Worm (Caenorhabditis elegans): ENCODE results near the gene ins-7.
A peak's percentile ranks its signal among the peaks of the same experiment; 100 is the strongest.

The ins-7 gene

DNA sequence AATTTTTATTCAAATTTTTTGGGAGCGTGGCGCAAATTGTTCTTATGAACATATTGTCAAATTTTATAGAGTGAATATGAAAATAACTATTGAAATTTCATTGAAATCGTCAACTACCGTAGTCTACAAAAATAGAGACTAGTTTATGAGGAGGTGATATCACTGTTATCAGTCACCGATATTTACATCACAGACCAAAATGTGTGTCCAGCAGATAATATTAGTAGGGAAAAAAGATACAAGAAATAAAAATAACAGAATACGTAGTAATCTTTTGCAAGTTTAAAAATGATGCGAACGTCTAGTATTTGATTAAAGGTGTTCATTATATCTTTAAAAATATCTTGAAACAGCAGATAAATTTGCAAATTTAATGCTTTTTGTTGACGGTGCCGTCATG lies 3.3 kb downstream of the ins-7 start:
- TF ChIP-seq grh-1 (GFP tag; IDR thresholded peaks at IDR 0.05), result no peak
- TF ChIP-seq nhr-47 (tag; optimal IDR thresholded peaks at IDR 0.05), result no peak
- TF ChIP-seq fos-1 (tag; optimal IDR thresholded peaks at IDR 0.05), result no peak
- peak; percentile 30 for TF ChIP-seq nhr-85 (tag)
- TF ChIP-seq pag-3 (tag; optimal IDR thresholded peaks at IDR 0.05; ENCODE audit: borderline replicate concordance, insufficient read depth), result no peak

DNA sequence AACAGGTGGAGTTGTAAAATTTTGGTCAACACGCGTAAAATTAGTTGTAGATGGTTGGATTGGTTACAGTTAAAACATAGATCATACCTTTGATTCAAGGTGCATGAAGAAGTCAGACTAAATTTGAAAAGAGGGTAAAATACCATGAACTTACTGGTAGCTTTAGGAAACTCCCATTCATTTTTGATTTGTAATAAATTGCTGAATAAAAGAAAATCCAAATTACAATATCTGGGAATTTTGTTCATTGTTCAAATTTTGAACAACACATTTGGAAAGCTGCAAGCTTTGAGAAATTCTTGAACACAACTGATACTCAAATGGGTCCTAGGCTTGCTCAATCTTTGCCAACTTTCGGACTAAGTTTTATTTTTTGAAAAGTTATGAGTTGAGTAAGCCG lies 4.6 kb downstream of the ins-7 start:
- TF ChIP-seq alr-1 (tag; optimal IDR thresholded peaks at IDR 0.05; ENCODE audit: borderline replicate concordance) (no peak), tlp-1 (tag; optimal IDR thresholded peaks at IDR 0.05) (no peak), ceh-88 (GFP tag; IDR thresholded peaks at IDR 0.05) (no peak), ceh-63 (GFP tag; optimal IDR thresholded peaks at IDR 0.05) (no peak), lin-15B (tag; optimal IDR thresholded peaks at IDR 0.05) (no peak), aha-1 (tag; optimal IDR thresholded peaks at IDR 0.05) (no peak), hpl-2 (GFP tag; optimal IDR thresholded peaks at IDR 0.05) (no peak), dpl-1 (GFP tag; optimal IDR thresholded peaks at IDR 0.05) (no peak), vab-15 (tag; optimal IDR thresholded peaks at IDR 0.05) (no peak), sptf-1 (tag; optimal IDR thresholded peaks at IDR 0.05) (no peak), ztf-4 (tag; optimal IDR thresholded peaks at IDR 0.05) (no peak), lir-3 (tag; optimal IDR thresholded peaks at IDR 0.05; ENCODE audit: poor library complexity) (no peak)

DNA sequence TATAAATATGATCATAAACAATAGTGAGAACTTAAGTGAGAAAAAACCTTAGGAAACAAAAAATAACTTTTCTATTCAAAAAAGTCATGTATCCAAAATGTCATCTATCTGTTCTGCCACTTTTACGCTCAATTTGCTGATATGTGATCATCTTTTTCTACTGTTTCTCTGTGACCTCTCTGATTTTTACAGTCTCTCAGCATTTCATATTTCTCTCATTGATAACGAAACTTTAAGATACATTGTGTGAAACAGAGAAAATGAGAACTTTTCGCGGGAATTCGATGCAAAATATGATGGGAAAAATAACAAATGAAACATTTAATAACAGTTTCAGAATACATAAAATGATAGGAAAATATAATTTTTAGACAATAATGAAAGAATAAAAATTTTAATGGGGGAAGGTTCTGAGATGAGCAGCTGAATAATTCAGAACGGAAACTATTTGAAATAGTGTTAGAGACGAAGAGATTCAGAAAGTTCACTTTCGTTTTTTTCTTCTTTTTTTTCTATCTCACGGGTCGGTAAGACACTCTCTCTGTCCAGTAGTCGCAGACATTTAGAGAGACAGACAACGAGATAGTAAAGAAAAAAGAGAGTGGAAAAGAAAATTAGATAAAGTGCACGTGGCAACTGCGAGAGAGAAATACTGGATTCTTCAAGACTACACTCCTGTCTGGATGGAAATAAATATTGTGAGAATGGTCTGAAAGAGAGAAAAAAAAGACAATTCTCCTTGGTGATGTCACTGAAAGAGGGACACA lies 5.2 kb downstream of the ins-7 start:
- TF ChIP-seq ceh-88 (GFP tag; IDR thresholded peaks at IDR 0.05) (no peak), lin-39 (tag; optimal IDR thresholded peaks at IDR 0.05) (no peak), lsy-2 (tag; optimal IDR thresholded peaks at IDR 0.05) (peak; percentile 74 to 84), egl-27 (tag; optimal IDR thresholded peaks at IDR 0.05) (peak; percentile 1 to 23), xbp-1 (tag; optimal IDR thresholded peaks at IDR 0.05) (peak; percentile 62), lir-3 (tag; optimal IDR thresholded peaks at IDR 0.05; ENCODE audit: poor library complexity) (peak; percentile 43), fkh-4 (tag; optimal IDR thresholded peaks at IDR 0.05; ENCODE audit: borderline replicate concordance) (no peak), swsn-7 (tag; optimal IDR thresholded peaks at IDR 0.05) (peak; percentile 69), C34B4.2 (tag; optimal IDR thresholded peaks at IDR 0.05) (no peak), dpl-1 (GFP tag; optimal IDR thresholded peaks at IDR 0.05) (peak; percentile 33 to 58 (median 50)), dsc-1 (tag; optimal IDR thresholded peaks at IDR 0.05) (peak; percentile 60), unc-130 (tag; optimal IDR thresholded peaks at IDR 0.05) (no peak), unc-62 (GFP tag; optimal IDR thresholded peaks at IDR 0.05) (no peak), mab-9 (GFP tag; IDR thresholded peaks at IDR 0.05) (no peak), mdl-1 (tag; optimal IDR thresholded peaks at IDR 0.05) (peak; percentile 94 to 95), lin-35 (GFP tag; optimal IDR thresholded peaks at IDR 0.05) (peak; percentile 55 to 71), zip-4 (GFP tag; optimal IDR thresholded peaks at IDR 0.05) (no peak), jun-1 (tag; optimal IDR thresholded peaks at IDR 0.05) (peak; percentile 38), fos-1 (tag; optimal IDR thresholded peaks at IDR 0.05) (peak; percentile 77), elt-3 (tag; optimal IDR thresholded peaks at IDR 0.05) (peak in 5 of 6 experiments; percentile 22 to 57 (median 40)), tbx-2 (tag; optimal IDR thresholded peaks at IDR 0.05) (peak; percentile 68), blmp-1 (tag; optimal IDR thresholded peaks at IDR 0.05) (peak; percentile 94), mef-2 (tag; optimal IDR thresholded peaks at IDR 0.05) (no peak), unc-86 (tag; optimal IDR thresholded peaks at IDR 0.05) (peak; percentile 65), ztf-11 (tag; optimal IDR thresholded peaks at IDR 0.05) (no peak), C04F5.9 (tag; optimal IDR thresholded peaks at IDR 0.05) (no peak), unc-98 (GFP tag; IDR thresholded peaks at IDR 0.05) (no peak), sup-37 (GFP tag; optimal IDR thresholded peaks at IDR 0.05) (no peak), pqm-1 (tag; optimal IDR thresholded peaks at IDR 0.05) (peak; percentile 30), lin-15B (tag; optimal IDR thresholded peaks at IDR 0.05) (no peak), Y116A8C.19 (tag; optimal IDR thresholded peaks at IDR 0.05; ENCODE audit: borderline replicate concordance) (no peak), nhr-84 (tag; optimal IDR thresholded peaks at IDR 0.05) (no peak), ama-1 (optimal IDR thresholded peaks at IDR 0.05) (no peak), isw-1 (GFP tag; IDR thresholded peaks at IDR 0.05) (peak; percentile 32; the same call in 1 of the 2 replicates), nhr-237 (tag; optimal IDR thresholded peaks at IDR 0.05) (peak; percentile 17), nhr-71 (tag; optimal IDR thresholded peaks at IDR 0.05) (peak; percentile 91)
